Worm (Caenorhabditis elegans) whole organism, L4 larva: Measurements from ENCODE around the gene C47D12.5.

Experiments used
- D1046.2 ChIP-seq: fragments of 200-800 bp; sonication (Bioruptor generic); IDR thresholded peaks from 2 replicates; pipeline ENCODE4 v1.3.6; 2022; ENCODE audit warnings: missing genetic modification characterization, missing compliant biosample characterization
- F10B5.3 ChIP-seq: sonication (generic microtip); optimal IDR thresholded peaks from 2 replicates; lab custom pipeline; 2016; ENCODE audit warnings: mild to moderate bottlenecking, missing genetic modification characterization, missing compliant biosample characterization
- F26F4.8 ChIP-seq: fragments of 200-800 bp; sonication (Bioruptor generic); conservative IDR thresholded peaks from 2 replicates; pipeline ENCODE4 v1.3.6; 2022; ENCODE audit warnings: missing genetic modification characterization, missing compliant biosample characterization
- T20F7.1 ChIP-seq: fragments of 200-800 bp; sonication (Bioruptor generic); optimal IDR thresholded peaks from 2 replicates; lab custom pipeline; 2018; ENCODE audit warnings: mild to moderate bottlenecking, missing genetic modification characterization, missing compliant biosample characterization
- Y105C5A.15 ChIP-seq: fragments of 200-800 bp; sonication (Bioruptor generic); IDR thresholded peaks from 2 replicates; pipeline ENCODE4 v1.3.6; 2022; ENCODE audit warnings: missing genetic modification characterization, missing compliant biosample characterization
- ZK337.2 ChIP-seq: fragments of 200-800 bp; sonication (Bioruptor generic); IDR thresholded peaks from 2 replicates; pipeline ENCODE4 v1.3.6; 2022; ENCODE audit warnings: missing genetic modification reagents, missing genetic modification characterization, missing compliant biosample characterization
- ZK546.5 ChIP-seq, 2 experiments: sonication (generic microtip); optimal IDR thresholded peaks; 2 replicates each; lab custom pipeline; 2017; ENCODE audit warnings: missing biosample characterization in 2 of 2, missing genetic modification characterization in 2 of 2
- aha-1 ChIP-seq: fragments of 150-350 bp; peaks from one replicate; lab custom pipeline; 2014; ENCODE audit warnings: missing biosample characterization, missing genetic modification characterization
- ama-1 ChIP-seq: fragments of 150-350 bp; optimal IDR thresholded peaks from 2 replicates; lab custom pipeline; 2014; ENCODE audit warnings: inconsistent platforms, mixed read lengths
- arid-1 ChIP-seq: fragments of 200-800 bp; sonication (Bioruptor generic); conservative IDR thresholded peaks from 2 replicates; pipeline ENCODE4 v1.3.6; 2022; ENCODE audit warnings: missing genetic modification reagents, missing genetic modification characterization, missing compliant biosample characterization
- ceh-20 ChIP-seq: fragments of 200-800 bp; sonication (Bioruptor generic); IDR thresholded peaks from 2 replicates; pipeline ENCODE4 v1.3.6; 2022; ENCODE audit warnings: missing genetic modification reagents, missing genetic modification characterization, missing compliant biosample characterization
- ceh-32 ChIP-seq: sonication (generic microtip); optimal IDR thresholded peaks from 2 replicates; lab custom pipeline; 2016; ENCODE audit warnings: mild to moderate bottlenecking, missing genetic modification characterization, missing compliant biosample characterization; ENCODE audit not compliant: poor library complexity
- ceh-44 ChIP-seq: fragments of 200-800 bp; sonication (Bioruptor generic); IDR thresholded peaks from 2 replicates; pipeline ENCODE4 v1.3.6; 2022; ENCODE audit warnings: missing genetic modification reagents, missing genetic modification characterization, missing compliant biosample characterization
- ceh-62 ChIP-seq: sonication (generic microtip); optimal IDR thresholded peaks from 2 replicates; lab custom pipeline; 2017; ENCODE audit warnings: missing biosample characterization, missing genetic modification characterization
- ces-1 ChIP-seq: fragments of 150-350 bp; sonication (generic microtip); optimal IDR thresholded peaks from 4 replicates; lab custom pipeline; 2014; ENCODE audit warnings: missing biosample characterization, missing genetic modification reagents, missing genetic modification characterization
- cey-2 ChIP-seq: sonication (generic microtip); optimal IDR thresholded peaks from 3 replicates; lab custom pipeline; 2017; ENCODE audit warnings: missing genetic modification characterization, mild to moderate bottlenecking, missing compliant biosample characterization, antibody characterized with exemption, borderline replicate concordance; ENCODE audit not compliant: insufficient read depth
- daf-12 ChIP-seq: fragments of 150-350 bp; optimal IDR thresholded peaks from 2 replicates; lab custom pipeline; 2014; ENCODE audit warnings: missing biosample characterization, missing genetic modification reagents, missing genetic modification characterization
- dmd-6 ChIP-seq: fragments of 200-800 bp; sonication (Bioruptor generic); IDR thresholded peaks from 2 replicates; pipeline ENCODE4 v1.3.6; 2022; ENCODE audit warnings: missing genetic modification reagents, missing genetic modification characterization, missing compliant biosample characterization
- dmd-8 ChIP-seq: fragments of 200-800 bp; sonication (Bioruptor generic); IDR thresholded peaks from 2 replicates; pipeline ENCODE4 v1.3.6; 2022; ENCODE audit warnings: missing genetic modification characterization, missing compliant biosample characterization
- duxl-1 ChIP-seq: sonication (generic microtip); optimal IDR thresholded peaks from 2 replicates; lab custom pipeline; 2016; ENCODE audit warnings: mild to moderate bottlenecking, missing genetic modification characterization, moderate library complexity, missing compliant biosample characterization; ENCODE audit not compliant: poor library complexity
- egl-43 ChIP-seq: fragments of 200-800 bp; sonication (Bioruptor generic); IDR thresholded peaks from 2 replicates; pipeline ENCODE4 v1.3.6; 2022; ENCODE audit warnings: missing genetic modification reagents, missing genetic modification characterization, missing compliant biosample characterization
- fkh-10 ChIP-seq: fragments of 150-350 bp; optimal IDR thresholded peaks from 2 replicates; lab custom pipeline; 2014; ENCODE audit warnings: missing biosample characterization, missing genetic modification reagents, missing genetic modification characterization
- hlh-30 ChIP-seq: sonication (generic microtip); optimal IDR thresholded peaks from 2 replicates; lab custom pipeline; 2017; ENCODE audit warnings: antibody characterized with exemption, mild to moderate bottlenecking, missing genetic modification characterization, missing compliant biosample characterization; ENCODE audit not compliant: insufficient read depth
- lin-1 ChIP-seq: fragments of 200-800 bp; sonication (Bioruptor generic); IDR thresholded peaks from 2 replicates; pipeline ENCODE4 v1.3.6; 2022; ENCODE audit warnings: missing genetic modification reagents, missing genetic modification characterization, missing compliant biosample characterization
- lin-15B ChIP-seq: fragments of 150-350 bp; sonication (generic microtip); optimal IDR thresholded peaks from 3 replicates; lab custom pipeline; 2014; ENCODE audit warnings: missing biosample characterization, missing genetic modification characterization
- lin-38 ChIP-seq: fragments of 200-800 bp; sonication (Bioruptor generic); IDR thresholded peaks from 2 replicates; pipeline ENCODE4 v1.3.6; 2022; ENCODE audit warnings: missing genetic modification reagents, missing genetic modification characterization, missing compliant biosample characterization
- lin-39 ChIP-seq: fragments of 150-350 bp; optimal IDR thresholded peaks from 2 replicates; lab custom pipeline; 2014; ENCODE audit warnings: missing biosample characterization, missing genetic modification reagents, missing genetic modification characterization
- madf-9 ChIP-seq: fragments of 200-800 bp; sonication (Bioruptor generic); conservative IDR thresholded peaks from 2 replicates; pipeline ENCODE4 v1.3.6; 2022; ENCODE audit warnings: missing genetic modification reagents, missing genetic modification characterization, missing compliant biosample characterization
- mdl-1 ChIP-seq, 2 experiments: fragments of 150-350 bp in 1 of 2; sonication (generic microtip) in 1 of 2; optimal IDR thresholded peaks; 2 replicates each; lab custom pipeline; 2014 to 2017; ENCODE audit warnings: missing biosample characterization in 2 of 2, missing genetic modification characterization in 2 of 2
- mdt-29 ChIP-seq: fragments of 200-800 bp; sonication (Bioruptor generic); IDR thresholded peaks from 2 replicates; pipeline ENCODE4 v1.3.6; 2022; ENCODE audit warnings: missing genetic modification reagents, missing genetic modification characterization, missing compliant biosample characterization
- mes-2 ChIP-seq: sonication (generic microtip); optimal IDR thresholded peaks from 2 replicates; lab custom pipeline; 2016; ENCODE audit warnings: missing genotype, mild to moderate bottlenecking, missing genetic modification characterization, missing compliant biosample characterization; ENCODE audit not compliant: poor library complexity, severe bottlenecking
- mxl-3 ChIP-seq: fragments of 200-800 bp; sonication (Bioruptor generic); optimal IDR thresholded peaks from 2 replicates; lab custom pipeline; 2018; ENCODE audit warnings: mild to moderate bottlenecking, missing genetic modification characterization, missing compliant biosample characterization
- nhr-102 ChIP-seq: sonication (generic microtip); optimal IDR thresholded peaks from 2 replicates; lab custom pipeline; 2016; ENCODE audit warnings: mild to moderate bottlenecking, missing genetic modification characterization, moderate library complexity, missing compliant biosample characterization
- nhr-237 ChIP-seq: sonication (generic microtip); optimal IDR thresholded peaks from 2 replicates; lab custom pipeline; 2017; ENCODE audit warnings: missing biosample characterization, missing genetic modification characterization
- nhr-25 ChIP-seq: sonication (generic microtip); optimal IDR thresholded peaks from 2 replicates; lab custom pipeline; 2017; ENCODE audit warnings: missing genetic modification characterization, mild to moderate bottlenecking, missing compliant biosample characterization, antibody characterized with exemption, moderate library complexity, borderline replicate concordance; ENCODE audit not compliant: insufficient read depth
- nhr-28 ChIP-seq: fragments of 150-350 bp; optimal IDR thresholded peaks from 2 replicates; lab custom pipeline; 2014; ENCODE audit warnings: missing biosample characterization, missing genetic modification characterization
- nhr-41 ChIP-seq: fragments of 200-800 bp; sonication (Bioruptor generic); IDR thresholded peaks from 2 replicates; pipeline ENCODE4 v1.3.6; 2022; ENCODE audit warnings: missing genetic modification reagents, missing genetic modification characterization, missing compliant biosample characterization
- nhr-48 ChIP-seq: sonication (generic microtip); optimal IDR thresholded peaks from 2 replicates; lab custom pipeline; 2016; ENCODE audit warnings: mild to moderate bottlenecking, missing genetic modification characterization, missing compliant biosample characterization
- nhr-76 ChIP-seq: fragments of 150-350 bp; optimal IDR thresholded peaks from 2 replicates; lab custom pipeline; 2014; ENCODE audit warnings: missing biosample characterization, missing genetic modification characterization
- php-3 ChIP-seq: fragments of 200-800 bp; sonication (Bioruptor generic); IDR thresholded peaks from 2 replicates; pipeline ENCODE4 v1.3.6; 2022; ENCODE audit warnings: missing genetic modification reagents, missing genetic modification characterization, missing compliant biosample characterization
- pqm-1 ChIP-seq: sonication (generic microtip); optimal IDR thresholded peaks from 2 replicates; lab custom pipeline; 2017; ENCODE audit warnings: missing biosample characterization, missing genetic modification characterization
- saeg-2 ChIP-seq: fragments of 200-800 bp; sonication (Bioruptor generic); IDR thresholded peaks from 2 replicates; pipeline ENCODE4 v1.3.6; 2022; ENCODE audit warnings: missing genetic modification reagents, missing genetic modification characterization, missing compliant biosample characterization
- sdz-12 ChIP-seq: fragments of 200-800 bp; sonication (Bioruptor generic); optimal IDR thresholded peaks from 2 replicates; lab custom pipeline; 2018; ENCODE audit warnings: mild to moderate bottlenecking, missing genetic modification characterization, missing compliant biosample characterization
- skn-1 ChIP-seq: fragments of 150-350 bp; optimal IDR thresholded peaks from 2 replicates; lab custom pipeline; 2014; ENCODE audit warnings: missing biosample characterization, missing genetic modification characterization
- snpc-4 ChIP-seq: fragments of 150-350 bp; optimal IDR thresholded peaks from 2 replicates; lab custom pipeline; 2014; ENCODE audit warnings: missing biosample characterization, missing genetic modification characterization
- spr-3 ChIP-seq: fragments of 200-800 bp; sonication (Bioruptor generic); optimal IDR thresholded peaks from 2 replicates; lab custom pipeline; 2018; ENCODE audit warnings: mild to moderate bottlenecking, missing genetic modification characterization, missing compliant biosample characterization
- zfp-2 ChIP-seq: sonication (generic microtip); optimal IDR thresholded peaks from 2 replicates; lab custom pipeline; 2016; ENCODE audit warnings: mild to moderate bottlenecking, missing genetic modification characterization, missing compliant biosample characterization
- zfp-3 ChIP-seq: fragments of 200-800 bp; sonication (Bioruptor generic); conservative IDR thresholded peaks from 2 replicates; pipeline ENCODE4 v1.3.6; 2022; ENCODE audit warnings: missing genetic modification reagents, missing genetic modification characterization, missing compliant biosample characterization

C47D12.5 gene

ce11 chrII:11634681-11635527 lies 50.2 kb downstream of the C47D12.5 start (continued):
- TF ChIP-seq zfp-3 (GFP tag; lab: Robert Waterston, UW), result 0 out of 2 replicates have a peak, but pooled peaks have one; percentile 31
- TF ChIP-seq sdz-12 (GFP tag; lab: Kevin White, UChicago), result no peak
- no peak for TF ChIP-seq ceh-62 (tag; lab: Kevin White, UChicago)
- peak; percentile 47 for TF ChIP-seq nhr-48
- TF ChIP-seq mes-2 (tag; lab: Kevin White, UChicago), result peak; percentile 77
- TF ChIP-seq spr-3, result peak; percentile 46
- TF ChIP-seq ces-1 (GFP tag; lab: Kevin White, UChicago), result no peak
- TF ChIP-seq mdl-1 (tag; optimal IDR thresholded peaks at IDR 0.05; lab: Kevin White, UChicago), result peak; percentile 45 to 83
- no peak for TF ChIP-seq ceh-32 (tag; lab: Kevin White, UChicago)
- no peak for TF ChIP-seq php-3
- TF ChIP-seq saeg-2, result peak; percentile 65; the same call in 1 of the 2 replicates
- TF ChIP-seq D1046.2 (GFP tag; lab: Robert Waterston, UW), result no peak
- TF ChIP-seq pqm-1 (tag; lab: Kevin White, UChicago), result no peak
- TF ChIP-seq F10B5.3 (tag; lab: Kevin White, UChicago), result no peak
- TF ChIP-seq Y105C5A.15 (GFP tag; lab: Robert Waterston, UW), result no peak
- TF ChIP-seq nhr-28, result peak; percentile 79
- TF ChIP-seq nhr-25 (tag; lab: Kevin White, UChicago), result peak; percentile 67
- TF ChIP-seq fkh-10 (GFP tag; lab: Kevin White, UChicago), result peak; percentile 36
- no peak for TF ChIP-seq lin-39
- TF ChIP-seq arid-1 (GFP tag; lab: Robert Waterston, UW), result peak; percentile 70
- TF ChIP-seq aha-1 (tag; lab: Kevin White, UChicago), result peak; percentile 97
- TF ChIP-seq lin-1 (GFP tag; lab: Robert Waterston, UW), result peak; percentile 60
- TF ChIP-seq duxl-1 (tag; lab: Kevin White, UChicago), result peak; percentile 57
- TF ChIP-seq ceh-44 (GFP tag; lab: Robert Waterston, UW), result 0 out of 2 replicates have a peak, but pooled peaks have one; percentile 29
- TF ChIP-seq nhr-237 (tag; lab: Kevin White, UChicago), result no peak
- peak; percentile 77 for TF ChIP-seq ama-1 (lab: Kevin White, UChicago)
- TF ChIP-seq dmd-8 (GFP tag; lab: Robert Waterston, UW), result peak; percentile 58; the same call in 1 of the 2 replicates
- no peak for TF ChIP-seq F26F4.8 (GFP tag; lab: Robert Waterston, UW)
- TF ChIP-seq skn-1 (tag; lab: Kevin White, UChicago), result no peak
- TF ChIP-seq ZK337.2 (GFP tag; lab: Robert Waterston, UW), result peak; percentile 10; the same call in 1 of the 2 replicates
- peak; percentile 59 for TF ChIP-seq lin-38 (GFP tag; lab: Robert Waterston, UW)
- TF ChIP-seq daf-12 (tag; lab: Kevin White, UChicago), result no peak
- TF ChIP-seq madf-9, result peak; percentile 60; the same call in 1 of the 2 replicates
- TF ChIP-seq T20F7.1 (GFP tag; lab: Kevin White, UChicago), result peak; percentile 50
- no peak for TF ChIP-seq lin-15B (tag; lab: Kevin White, UChicago)
- TF ChIP-seq nhr-41 (GFP tag; lab: Robert Waterston, UW), result no peak
- TF ChIP-seq nhr-102 (tag; lab: Kevin White, UChicago), result peak; percentile 20
- TF ChIP-seq hlh-30, result peak; percentile 78
- TF ChIP-seq snpc-4 (tag; lab: Kevin White, UChicago), result no peak
- no peak for TF ChIP-seq cey-2 (tag; lab: Kevin White, UChicago)
- TF ChIP-seq dmd-6, result peak; percentile 80
- TF ChIP-seq egl-43 (GFP tag; lab: Robert Waterston, UW), result peak; percentile 90
- TF ChIP-seq zfp-2, result no peak
- no peak for TF ChIP-seq ZK546.5 (tag; optimal IDR thresholded peaks at IDR 0.05; lab: Kevin White, UChicago)
- TF ChIP-seq mdt-29 (GFP tag; lab: Robert Waterston, UW), result 0 out of 2 replicates have a peak, but pooled peaks have one; percentile 19
- peak; percentile 89 for TF ChIP-seq mxl-3
- TF ChIP-seq nhr-76 (tag; lab: Kevin White, UChicago), result no peak
- TF ChIP-seq ceh-20, result peak; percentile 87
